Fruit fly (Drosophila melanogaster) whole organism, embryonic: ENCODE measurements around the gene slif.

ENCODE experiments used
- Ada2b ChIP-seq: fragments of 200-800 bp; sonication (Bioruptor generic); IDR thresholded peaks from 2 replicates; pipeline ENCODE4 v1.3.6; 2022; ENCODE audit warnings: missing biosample characterization, missing genetic modification characterization
- Adf1 ChIP-seq: fragments of 200-800 bp; sonication (Bioruptor generic); IDR thresholded peaks from 2 replicates; pipeline ENCODE4 v1.3.6; 2022; ENCODE audit warnings: missing biosample characterization, missing genetic modification characterization
- Asciz ChIP-seq: fragments of 200-800 bp; sonication (Bioruptor generic); optimal IDR thresholded peaks from 2 replicates; lab custom pipeline; 2017; ENCODE audit warnings: missing biosample characterization, mild to moderate bottlenecking, missing genetic modification characterization, missing genetic modification reagents
- Bteb2 ChIP-seq: fragments of 200-800 bp; sonication (Bioruptor generic); optimal IDR thresholded peaks from 2 replicates; lab custom pipeline; 2016; ENCODE audit warnings: missing biosample characterization, missing genetic modification characterization
- C15 ChIP-seq: fragments of 200-800 bp; sonication (Bioruptor generic); IDR thresholded peaks from 3 replicates; pipeline ENCODE4 v1.3.6; 2022; ENCODE audit warnings: missing biosample characterization, missing genetic modification characterization
- CG1024 ChIP-seq: fragments of 200-800 bp; sonication (Bioruptor generic); IDR thresholded peaks from 2 replicates; pipeline ENCODE4 v1.3.6; 2022; ENCODE audit warnings: missing biosample characterization, missing genetic modification characterization
- CG10366 ChIP-seq: fragments of 200-800 bp; sonication (Bioruptor generic); IDR thresholded peaks from 2 replicates; pipeline ENCODE4 v1.3.6; 2022; ENCODE audit warnings: missing biosample characterization, missing genetic modification characterization
- CG11398 ChIP-seq: fragments of 200-800 bp; sonication (Bioruptor generic); optimal IDR thresholded peaks from 2 replicates; lab custom pipeline; 2016; ENCODE audit warnings: missing biosample characterization, missing genetic modification characterization
- CG11723 ChIP-seq: fragments of 200-800 bp; sonication (Bioruptor generic); optimal IDR thresholded peaks from 2 replicates; lab custom pipeline; 2017; ENCODE audit warnings: missing biosample characterization, mild to moderate bottlenecking, missing genetic modification characterization
- CG12104 ChIP-seq: fragments of 200-800 bp; sonication (Bioruptor generic); optimal IDR thresholded peaks from 3 replicates; lab custom pipeline; 2016; ENCODE audit warnings: missing biosample characterization, missing genetic modification characterization
- CG12155 ChIP-seq: fragments of 200-800 bp; sonication (Bioruptor generic); optimal IDR thresholded peaks from 3 replicates; lab custom pipeline; 2016; ENCODE audit warnings: missing biosample characterization, missing genetic modification characterization
- CG12236 ChIP-seq: fragments of 200-800 bp; sonication (Bioruptor generic); optimal IDR thresholded peaks from 2 replicates; lab custom pipeline; 2016; ENCODE audit warnings: missing biosample characterization, missing genetic modification characterization
- CG14441 ChIP-seq: fragments of 200-800 bp; sonication (Bioruptor generic); IDR thresholded peaks from 2 replicates; pipeline ENCODE4 v1.3.6; 2022; ENCODE audit warnings: missing biosample characterization, missing genetic modification characterization
- CG14710 ChIP-seq: fragments of 200-800 bp; sonication (Bioruptor generic); optimal IDR thresholded peaks from 3 replicates; lab custom pipeline; 2019; ENCODE audit warnings: missing biosample characterization, mild to moderate bottlenecking, missing genetic modification characterization, moderate library complexity
- CG18619 ChIP-seq: fragments of 200-800 bp; sonication (Bioruptor generic); optimal IDR thresholded peaks from 3 replicates; lab custom pipeline; 2017; ENCODE audit warnings: missing biosample characterization, mild to moderate bottlenecking, missing genetic modification characterization
- CG2199 ChIP-seq: fragments of 200-800 bp; sonication (Bioruptor generic); IDR thresholded peaks from 3 replicates; pipeline ENCODE4 v1.3.6; 2022; ENCODE audit warnings: missing biosample characterization, missing genetic modification characterization
- CG3065 ChIP-seq: fragments of 200-800 bp; sonication (Bioruptor generic); optimal IDR thresholded peaks from 2 replicates; lab custom pipeline; 2016; ENCODE audit warnings: missing biosample characterization, missing genetic modification characterization
- CG34376 ChIP-seq: fragments of 200-800 bp; sonication (Bioruptor generic); optimal IDR thresholded peaks from 2 replicates; lab custom pipeline; 2018; ENCODE audit warnings: missing biosample characterization, mild to moderate bottlenecking, missing genetic modification characterization
- CG7372 ChIP-seq: fragments of 200-800 bp; sonication (Bioruptor generic); IDR thresholded peaks from 2 replicates; pipeline ENCODE4 v1.3.6; 2022; ENCODE audit warnings: missing biosample characterization, missing genetic modification characterization
- CG7928 ChIP-seq: fragments of 200-800 bp; sonication (Bioruptor generic); optimal IDR thresholded peaks from 2 replicates; lab custom pipeline; 2017; ENCODE audit warnings: missing biosample characterization, mild to moderate bottlenecking, missing genetic modification characterization
- CG7963 ChIP-seq: fragments of 200-800 bp; sonication (Bioruptor generic); IDR thresholded peaks from 3 replicates; pipeline ENCODE4 v1.3.6; 2022; ENCODE audit warnings: missing biosample characterization, missing genetic modification characterization; ENCODE audit not compliant: partially characterized antibody
- Fer3 ChIP-seq: fragments of 200-800 bp; sonication (Bioruptor generic); optimal IDR thresholded peaks from 2 replicates; lab custom pipeline; 2018; ENCODE audit warnings: missing biosample characterization, mild to moderate bottlenecking, missing genetic modification characterization, moderate library complexity
- GATAe ChIP-seq: fragments of 200-800 bp; sonication (Bioruptor generic); conservative IDR thresholded peaks from 2 replicates; pipeline ENCODE4 v1.3.6; 2022; ENCODE audit warnings: missing biosample characterization, missing genetic modification characterization
- H15 ChIP-seq: fragments of 200-800 bp; sonication (Bioruptor generic); IDR thresholded peaks from 3 replicates; pipeline ENCODE4 v1.3.6; 2022; ENCODE audit warnings: missing biosample characterization, missing genetic modification characterization
- Hmr ChIP-seq: fragments of 200-800 bp; sonication (Bioruptor generic); optimal IDR thresholded peaks from 3 replicates; lab custom pipeline; 2017; ENCODE audit warnings: mild to moderate bottlenecking, missing biosample characterization, missing genetic modification reagents, missing genetic modification characterization
- Lhr ChIP-seq: fragments of 200-800 bp; sonication (Bioruptor generic); optimal IDR thresholded peaks from 3 replicates; lab custom pipeline; 2017; ENCODE audit warnings: mild to moderate bottlenecking, missing biosample characterization, missing genetic modification reagents, missing genetic modification characterization
- Max ChIP-seq: fragments of 200-800 bp; sonication (Bioruptor generic); optimal IDR thresholded peaks from 2 replicates; lab custom pipeline; 2016; ENCODE audit warnings: missing biosample characterization, mild to moderate bottlenecking, missing genetic modification characterization
- Mrtf ChIP-seq: fragments of 200-800 bp; sonication (Bioruptor generic); IDR thresholded peaks from 3 replicates; pipeline ENCODE4 v1.3.6; 2022; ENCODE audit warnings: missing biosample characterization, missing genetic modification characterization
- Sry-δ ChIP-seq: fragments of 200-800 bp; sonication (Bioruptor generic); optimal IDR thresholded peaks from 2 replicates; lab custom pipeline; 2016; ENCODE audit warnings: missing biosample characterization, missing genetic modification characterization
- ap ChIP-seq: fragments of 200-800 bp; sonication (Bioruptor generic); IDR thresholded peaks from 2 replicates; pipeline ENCODE4 v1.3.6; 2022; ENCODE audit warnings: missing biosample characterization, missing genetic modification characterization
- ash1 ChIP-seq: fragments of 200-800 bp; sonication (Bioruptor generic); optimal IDR thresholded peaks from 2 replicates; lab custom pipeline; 2018; ENCODE audit warnings: missing biosample characterization, mild to moderate bottlenecking, missing genetic modification characterization
- dpn ChIP-seq, 2 experiments: fragments of 200-800 bp; sonication (Bioruptor generic); optimal IDR thresholded peaks; 3 replicates each; lab custom pipeline; 2016; ENCODE audit warnings: missing biosample characterization in 2 of 2, missing genetic modification characterization in 2 of 2
- emc ChIP-seq: fragments of 200-800 bp; sonication (Bioruptor generic); optimal IDR thresholded peaks from 2 replicates; lab custom pipeline; 2016; ENCODE audit warnings: missing biosample characterization, missing genetic modification characterization
- fd3F ChIP-seq: fragments of 200-800 bp; sonication (Bioruptor generic); optimal IDR thresholded peaks from 2 replicates; lab custom pipeline; 2018; ENCODE audit warnings: missing biosample characterization, mild to moderate bottlenecking, missing genetic modification characterization, moderate library complexity
- grn ChIP-seq: fragments of 200-800 bp; sonication (Bioruptor generic); optimal IDR thresholded peaks from 3 replicates; lab custom pipeline; 2017; ENCODE audit warnings: missing biosample characterization, missing genetic modification characterization
- ind ChIP-seq: fragments of 200-800 bp; sonication (Bioruptor generic); optimal IDR thresholded peaks from 3 replicates; lab custom pipeline; 2016; ENCODE audit warnings: missing biosample characterization, missing genetic modification characterization
- kah ChIP-seq: fragments of 200-800 bp; sonication (Bioruptor generic); optimal IDR thresholded peaks from 2 replicates; lab custom pipeline; 2018; ENCODE audit warnings: missing biosample characterization, mild to moderate bottlenecking, missing genetic modification characterization
- lbe ChIP-seq: fragments of 200-800 bp; sonication (Bioruptor generic); optimal IDR thresholded peaks from 2 replicates; lab custom pipeline; 2016; ENCODE audit warnings: missing biosample characterization, mild to moderate bottlenecking, missing genetic modification characterization
- pan ChIP-seq, 4 experiments: fragments of >200 bp in 3 of 4; fragments of 200-800 bp in 1 of 4; sonication (Bioruptor generic) in 1 of 4; optimal IDR thresholded peaks in 3 of 4; IDR thresholded peaks in 1 of 4; 2 replicates each; pipeline versions ENCODE4 v1.3.6 to Lab custom; 2017 to 2022; ENCODE audit warnings: missing biosample characterization in 2 of 4, missing genetic modification characterization in 2 of 4, mixed read lengths in 1 of 4
- ranshi ChIP-seq: fragments of 200-800 bp; sonication (Bioruptor generic); IDR thresholded peaks from 2 replicates; pipeline ENCODE4 v1.3.6; 2022; ENCODE audit warnings: missing biosample characterization, missing genetic modification characterization
- run ChIP-seq: fragments of 200-800 bp; sonication (Bioruptor generic); optimal IDR thresholded peaks from 3 replicates; lab custom pipeline; 2018; ENCODE audit warnings: missing biosample characterization, mild to moderate bottlenecking, missing genetic modification characterization
- sqz ChIP-seq: fragments of 200-800 bp; sonication (Bioruptor generic); optimal IDR thresholded peaks from 3 replicates; lab custom pipeline; 2018; ENCODE audit warnings: missing biosample characterization, mild to moderate bottlenecking, missing genetic modification characterization
- tap ChIP-seq: fragments of 200-800 bp; optimal IDR thresholded peaks from 3 replicates; lab custom pipeline; 2019; ENCODE audit warnings: missing biosample characterization, mild to moderate bottlenecking, missing genetic modification characterization, moderate library complexity
- ttk ChIP-seq: fragments of 200-800 bp; sonication (Bioruptor generic); IDR thresholded peaks from 2 replicates; pipeline ENCODE4 v2.1.2; 2022; ENCODE audit warnings: missing biosample characterization, missing genetic modification characterization
- twi ChIP-seq: fragments of 200-800 bp; optimal IDR thresholded peaks from 2 replicates; lab custom pipeline; 2019; ENCODE audit warnings: missing biosample characterization, mild to moderate bottlenecking, missing genetic modification characterization, moderate library complexity
- tx ChIP-seq: fragments of 200-800 bp; sonication (Bioruptor generic); optimal IDR thresholded peaks from 2 replicates; lab custom pipeline; 2016; ENCODE audit warnings: missing biosample characterization, missing genetic modification characterization
- unpg ChIP-seq: fragments of 200-800 bp; sonication (Bioruptor generic); optimal IDR thresholded peaks from 3 replicates; lab custom pipeline; 2018; ENCODE audit warnings: missing biosample characterization, mild to moderate bottlenecking, missing genetic modification characterization, moderate library complexity
- vfl ChIP-seq: fragments of 200-800 bp; sonication (Bioruptor generic); optimal IDR thresholded peaks from 2 replicates; lab custom pipeline; 2016; ENCODE audit warnings: missing biosample characterization, missing genetic modification characterization
- yki ChIP-seq: fragments of >200 bp; optimal IDR thresholded peaks from 3 replicates; lab custom pipeline; 2018

Gene slif

DNA sequence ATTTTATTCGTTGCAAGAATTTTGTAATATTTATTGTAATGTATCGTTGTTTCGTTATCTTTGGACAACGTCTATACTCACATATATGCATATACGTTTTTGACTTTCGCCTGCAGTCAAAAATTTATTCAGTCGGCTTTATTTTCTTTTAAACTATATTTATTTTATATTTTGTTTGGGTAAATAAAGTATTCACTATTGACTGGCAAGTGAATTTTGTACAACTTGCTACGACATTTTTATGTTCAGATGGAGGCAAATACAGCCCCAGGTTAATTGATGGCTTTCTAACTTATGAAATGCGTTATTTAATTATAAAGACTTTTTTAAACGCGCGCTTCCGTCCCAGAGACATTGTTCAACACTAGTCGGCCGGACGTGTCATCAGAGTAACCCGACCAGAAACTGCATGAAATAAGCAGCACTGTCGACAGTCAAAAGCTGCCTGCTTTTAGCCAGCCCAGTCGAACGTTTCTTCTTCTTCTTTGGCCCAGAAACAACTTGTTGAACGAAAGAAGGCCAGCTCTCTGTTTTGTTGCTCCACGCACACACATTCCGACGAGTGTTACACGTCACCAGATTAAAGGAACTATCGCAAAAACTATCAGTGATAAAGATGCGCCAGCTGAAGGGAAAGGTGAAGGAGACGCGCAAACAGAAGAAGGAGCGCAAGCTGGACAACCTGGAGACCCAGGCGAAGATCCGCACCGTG, 17.3 kb upstream of the slif start, which contains the start of gene CG33169 (continued):
- TF ChIP-seq CG12104: peak; percentile 56
- peak; percentile 79 for TF ChIP-seq Fer3 (tag; lab: Kevin White, UChicago)
- TF ChIP-seq ttk (GFP tag; lab: Robert Waterston, UW): peak; percentile 81
- TF ChIP-seq CG11398 (GFP tag; lab: Kevin White, UChicago): peak; percentile 85
- TF ChIP-seq grn: peak; percentile 18
- no peak for TF ChIP-seq run (tag; lab: Kevin White, UChicago)
- peak; percentile 79 for TF ChIP-seq CG18619 (GFP tag; lab: Kevin White, UChicago)
- peak; percentile 56 for TF ChIP-seq CG11723 (GFP tag; lab: Kevin White, UChicago)
- TF ChIP-seq CG10366 (GFP tag; lab: Robert Waterston, UW): peak; percentile 82
- TF ChIP-seq CG34376 (GFP tag; lab: Kevin White, UChicago): peak; percentile 83
- TF ChIP-seq kah: peak; percentile 98
- TF ChIP-seq C15: 0 out of 3 replicates have a peak, but pooled peaks have one; percentile 57
- peak; percentile 52 for TF ChIP-seq twi (tag; lab: Kevin White, UChicago)
- peak; percentile 84 for TF ChIP-seq ranshi (GFP tag; lab: Robert Waterston, UW)
- peak; percentile 83 for TF ChIP-seq Sry-δ (GFP tag; lab: Kevin White, UChicago)
- TF ChIP-seq dpn (GFP tag; optimal IDR thresholded peaks at IDR 0.05; lab: Kevin White, UChicago): peak; percentile 89 to 95
- peak; percentile 98 for TF ChIP-seq CG2199 (GFP tag; lab: Robert Waterston, UW)
- TF ChIP-seq Max: peak; percentile 84
- TF ChIP-seq Ada2b: peak; percentile 74
- TF ChIP-seq Mrtf (GFP tag; lab: Robert Waterston, UW): peak; percentile 75; the same call in 2 of the 3 replicates
- peak; percentile 88 for TF ChIP-seq emc (GFP tag; lab: Kevin White, UChicago)
- peak; percentile 93 for TF ChIP-seq vfl (GFP tag; lab: Kevin White, UChicago)
- TF ChIP-seq lbe (GFP tag; lab: Kevin White, UChicago): peak; percentile 30
- TF ChIP-seq Bteb2: peak; percentile 67
- peak; percentile 64 for TF ChIP-seq unpg (GFP tag; lab: Kevin White, UChicago)
- peak; percentile 49 for TF ChIP-seq Asciz (GFP tag; lab: Kevin White, UChicago)
- peak; percentile 55 for TF ChIP-seq CG1024 (GFP tag; lab: Robert Waterston, UW)
- no peak for TF ChIP-seq yki (lab: Kevin White, UChicago)
- TF ChIP-seq CG7963: 0 out of 3 replicates have a peak, but pooled peaks have one; percentile 24
- peak; percentile 79 for TF ChIP-seq CG14710 (tag; lab: Kevin White, UChicago)
- no peak for TF ChIP-seq sqz (GFP tag; lab: Kevin White, UChicago)
- TF ChIP-seq Adf1 (GFP tag; lab: Robert Waterston, UW): peak; percentile 74
- peak; percentile 92 for TF ChIP-seq Hmr (GFP tag; lab: Kevin White, UChicago)
- peak; percentile 66 for TF ChIP-seq fd3F (GFP tag; lab: Kevin White, UChicago)
- TF ChIP-seq ind (GFP tag; lab: Kevin White, UChicago): peak; percentile 85
- TF ChIP-seq GATAe (GFP tag; lab: Robert Waterston, UW): peak; percentile 67; the same call in 1 of the 2 replicates
- peak; percentile 63 for TF ChIP-seq CG12236 (GFP tag; lab: Kevin White, UChicago)
- peak; percentile 87 for TF ChIP-seq tx
- TF ChIP-seq CG14441: peak; percentile 69; the same call in 1 of the 2 replicates
- peak; percentile 59 for TF ChIP-seq tap (tag; lab: Kevin White, UChicago)
- TF ChIP-seq ap (GFP tag; lab: Robert Waterston, UW): 0 out of 2 replicates have a peak, but pooled peaks have one; percentile 28
- no peak for TF ChIP-seq pan (optimal IDR thresholded peaks at IDR 0.05; lab: Kevin White, UChicago)
- peak in 1 of 2 experiments; percentile 81 for TF ChIP-seq pan (GFP tag; optimal IDR thresholded peaks at IDR 0.05 in 1 of 2, IDR thresholded peaks at IDR 0.05 in 1 of 2)
- TF ChIP-seq CG7928 (GFP tag; lab: Kevin White, UChicago): peak; percentile 67
- TF ChIP-seq CG3065: peak; percentile 74
- peak; percentile 69 for TF ChIP-seq CG7372 (GFP tag; lab: Robert Waterston, UW)
- peak; percentile 94 for TF ChIP-seq Lhr (GFP tag; lab: Kevin White, UChicago)
- TF ChIP-seq CG12155 (GFP tag; lab: Kevin White, UChicago): peak; percentile 98
- peak; percentile 91 for TF ChIP-seq ash1 (GFP tag; lab: Kevin White, UChicago)
- peak; percentile 88 for TF ChIP-seq H15
